Worm (Caenorhabditis elegans): ENCODE measurements around the gene ncx-9.

ce11 chrV:4951434-4951833, 43.6 kb downstream of the ncx-9 start, which contains the start of gene str-207:
- TF ChIP-seq F13C5.2 (tag; optimal IDR thresholded peaks at IDR 0.05) (no peak), ama-1 (optimal IDR thresholded peaks at IDR 0.05) (no peak), flt-1 (GFP tag; IDR thresholded peaks at IDR 0.05) (no peak), scrt-1 (GFP tag; IDR thresholded peaks at IDR 0.05) (no peak), hmbx-1 (tag; optimal IDR thresholded peaks at IDR 0.05) (no peak), hnd-1 (tag; optimal IDR thresholded peaks at IDR 0.05) (no peak), tbx-11 (GFP tag; IDR thresholded peaks at IDR 0.05) (no peak), aly-1 (tag; optimal IDR thresholded peaks at IDR 0.05) (no peak), ets-7 (tag; optimal IDR thresholded peaks at IDR 0.05) (no peak)

Measured in whole organism, early embryonic.